Fruit fly (Drosophila melanogaster): Measurements from ENCODE around the gene CG3999.

DNA sequence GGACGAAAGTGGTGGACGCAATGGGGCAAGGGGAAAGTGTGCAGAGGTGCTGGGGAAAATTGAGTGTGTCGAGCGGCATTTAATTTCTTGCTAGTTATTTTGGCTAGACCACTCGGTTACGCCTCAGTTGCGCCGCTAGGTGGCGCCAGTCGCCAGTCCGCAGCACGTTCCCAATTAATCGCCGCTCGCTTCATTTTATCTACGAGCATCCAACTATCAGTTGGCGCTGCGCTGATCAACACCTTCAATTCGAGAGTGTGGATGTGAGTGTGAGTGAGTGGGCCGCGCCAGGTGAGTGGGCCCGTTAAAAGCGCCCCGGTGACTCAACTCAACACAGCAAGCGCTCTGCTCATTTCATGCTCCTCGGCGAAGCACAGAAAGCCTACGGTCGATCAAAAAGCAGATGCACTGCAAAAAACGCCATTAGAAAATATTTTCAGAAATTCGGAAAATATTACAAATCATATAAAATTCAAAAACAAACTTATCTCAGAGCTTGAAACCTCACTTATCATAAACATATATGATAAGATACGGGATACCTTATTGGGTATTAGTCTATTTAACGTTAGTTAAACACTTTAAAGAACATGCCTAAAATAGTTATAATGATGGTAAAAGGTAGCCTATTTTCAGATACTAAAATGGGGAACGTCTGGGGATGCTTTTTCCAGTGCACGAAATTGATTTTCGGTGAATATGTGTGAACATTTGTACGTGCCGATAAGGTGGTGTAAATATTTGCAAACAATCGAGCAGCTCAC, 17.0 kb downstream of the CG3999 start:
- TF ChIP-seq Hr4 (GFP tag; optimal IDR thresholded peaks at IDR 0.05) = peak; percentile 95
- peak; percentile 76 for TF ChIP-seq vri (GFP tag; optimal IDR thresholded peaks at IDR 0.05)
- peak; percentile 86 for TF ChIP-seq eg (GFP tag; IDR thresholded peaks at IDR 0.05)
- TF ChIP-seq CG15336 (GFP tag; IDR thresholded peaks at IDR 0.05) = peak; percentile 88
- TF ChIP-seq Blimp-1 (GFP tag; optimal IDR thresholded peaks at IDR 0.05) = peak; percentile 80
- peak; percentile 75 for TF ChIP-seq CG8632 (GFP tag; optimal IDR thresholded peaks at IDR 0.05)
- TF ChIP-seq CG6808 (GFP tag; optimal IDR thresholded peaks at IDR 0.05) = peak; percentile 30

Measured in whole organism, prepupa.